Worm (Caenorhabditis elegans): ENCODE measurements around the gene C54F6.6.

C54F6.6 gene

DNA sequence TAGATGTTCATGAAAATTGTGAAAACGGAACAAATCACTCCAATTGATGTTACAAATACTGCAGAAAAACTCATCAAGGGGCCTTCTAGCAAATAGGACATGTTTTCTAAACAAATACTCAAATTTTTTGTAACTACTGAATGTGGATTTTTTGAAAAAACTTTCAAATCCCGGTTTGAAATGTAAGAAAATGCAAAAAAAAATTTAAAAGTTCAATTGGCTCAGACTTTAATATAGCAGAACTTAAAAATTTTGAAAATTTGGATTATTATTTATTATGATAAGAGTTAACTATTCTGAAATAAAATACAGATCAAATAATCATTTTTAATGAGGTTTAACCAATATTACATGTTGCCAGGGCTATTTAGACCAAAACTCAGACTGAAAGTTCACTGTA, 33.2 kb upstream of the C54F6.6 start, which contains the start of gene srbc-9:
Gene srbc-9 (minus strand): TSS at position 101 of the 400 bp plus-strand sequence.
- TF ChIP-seq mml-1 (tag; optimal IDR thresholded peaks at IDR 0.05) (no peak), nhr-77 (tag; optimal IDR thresholded peaks at IDR 0.05) (no peak), ama-1 (optimal IDR thresholded peaks at IDR 0.05) (no peak), egl-5 (tag; optimal IDR thresholded peaks at IDR 0.05) (no peak), nhr-67 (tag; optimal IDR thresholded peaks at IDR 0.05) (no peak), jun-1 (tag; optimal IDR thresholded peaks at IDR 0.05) (no peak), nfya-1 (tag; optimal IDR thresholded peaks at IDR 0.05; ENCODE audit: insufficient read depth) (no peak), lin-15B (tag; optimal IDR thresholded peaks at IDR 0.05) (no peak), snpc-4 (tag; optimal IDR thresholded peaks at IDR 0.05) (no peak), lsy-12 (tag; optimal IDR thresholded peaks at IDR 0.05) (no peak), nhr-11 (tag; optimal IDR thresholded peaks at IDR 0.05) (no peak), ceh-82 (tag; optimal IDR thresholded peaks at IDR 0.05) (no peak), zag-1 (tag; optimal IDR thresholded peaks at IDR 0.05) (no peak), pha-4 (tag; optimal IDR thresholded peaks at IDR 0.05) (no peak), pqm-1 (tag; optimal IDR thresholded peaks at IDR 0.05) (no peak), lin-39 (tag; optimal IDR thresholded peaks at IDR 0.05) (no peak), nhr-43 (tag; optimal IDR thresholded peaks at IDR 0.05; ENCODE audit: poor library complexity, severe bottlenecking) (no peak)

DNA sequence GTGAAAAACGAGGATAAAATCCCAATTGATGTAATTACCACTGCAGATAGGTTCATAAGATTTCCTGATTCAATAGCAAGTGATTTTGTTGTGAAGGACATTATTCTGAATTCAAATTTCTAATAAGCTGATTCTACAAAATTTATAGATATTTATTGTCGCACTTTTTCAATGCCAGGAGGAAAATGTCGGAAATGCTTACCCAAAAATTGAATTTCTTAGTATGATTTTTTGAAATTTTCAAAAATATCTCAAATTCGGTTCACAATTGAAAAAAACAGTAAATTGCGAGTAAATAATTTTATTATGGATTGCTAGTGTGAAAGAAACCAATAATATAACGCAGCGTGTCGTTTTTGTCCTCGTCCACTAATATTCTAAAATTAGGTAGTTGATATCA, 30.6 kb upstream of the C54F6.6 start, which contains the start of gene srbc-10:
Gene srbc-10 (minus strand): TSS at position 101 of the 400 bp plus-strand sequence.
- TF ChIP-seq lsy-12 (tag; optimal IDR thresholded peaks at IDR 0.05) (no peak), lin-15B (tag; optimal IDR thresholded peaks at IDR 0.05) (no peak), ceh-28 (tag; optimal IDR thresholded peaks at IDR 0.05) (no peak), fkh-10 (GFP tag; optimal IDR thresholded peaks at IDR 0.05) (no peak), ama-1 (optimal IDR thresholded peaks at IDR 0.05) (no peak), ztf-11 (tag; optimal IDR thresholded peaks at IDR 0.05) (no peak), fos-1 (tag; optimal IDR thresholded peaks at IDR 0.05) (no peak), pha-4 (tag; optimal IDR thresholded peaks at IDR 0.05) (no peak), nfya-1 (tag; optimal IDR thresholded peaks at IDR 0.05; ENCODE audit: insufficient read depth) (no peak), eor-1 (tag; optimal IDR thresholded peaks at IDR 0.05) (no peak)

DNA sequence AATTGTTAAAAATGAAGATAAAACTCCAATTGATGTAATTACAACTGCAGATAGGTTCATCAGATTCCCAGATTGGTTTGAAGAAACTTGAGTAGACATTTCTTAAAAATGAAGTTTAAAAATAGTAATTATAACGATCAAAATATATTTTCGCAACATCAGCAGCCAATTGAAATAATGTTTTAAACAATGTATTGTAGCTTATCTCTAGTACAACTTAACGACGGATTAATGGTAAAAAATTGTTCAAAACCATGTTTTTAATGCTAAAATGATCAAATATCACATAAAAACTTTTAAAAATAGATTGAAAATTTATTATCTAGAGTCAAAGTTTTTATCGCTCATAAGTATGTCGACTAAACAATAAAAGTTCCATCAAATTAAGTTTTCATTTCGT, 28.3 kb upstream of the C54F6.6 start, which contains the start of gene srbc-11:
Gene srbc-11 (minus strand): TSS at position 101 of the 400 bp plus-strand sequence.
- no peak for TF ChIP-seq ztf-4 (tag; optimal IDR thresholded peaks at IDR 0.05)
- no peak for TF ChIP-seq nhr-11 (tag; optimal IDR thresholded peaks at IDR 0.05)
- TF ChIP-seq mml-1 (tag; optimal IDR thresholded peaks at IDR 0.05) = no peak
- no peak for TF ChIP-seq nhr-237 (tag; optimal IDR thresholded peaks at IDR 0.05)
- TF ChIP-seq zag-1 (tag; optimal IDR thresholded peaks at IDR 0.05) = no peak
- no peak for TF ChIP-seq nhr-23 (tag; optimal IDR thresholded peaks at IDR 0.05)
- TF ChIP-seq fkh-2 (tag; optimal IDR thresholded peaks at IDR 0.05) = no peak
- no peak for TF ChIP-seq ceh-82 (tag; optimal IDR thresholded peaks at IDR 0.05)
- no peak for TF ChIP-seq nhr-43 (tag; optimal IDR thresholded peaks at IDR 0.05; ENCODE audit: poor library complexity, severe bottlenecking)
- TF ChIP-seq ztf-11 (tag; optimal IDR thresholded peaks at IDR 0.05) = no peak
- TF ChIP-seq nhr-12 (tag; optimal IDR thresholded peaks at IDR 0.05) = no peak
- no peak for TF ChIP-seq daf-12 (tag; optimal IDR thresholded peaks at IDR 0.05)
- no peak for TF ChIP-seq egl-5 (tag; optimal IDR thresholded peaks at IDR 0.05)
- TF ChIP-seq lin-15B (tag; optimal IDR thresholded peaks at IDR 0.05) = no peak
- TF ChIP-seq elt-2 (tag; optimal IDR thresholded peaks at IDR 0.05) = no peak

DNA sequence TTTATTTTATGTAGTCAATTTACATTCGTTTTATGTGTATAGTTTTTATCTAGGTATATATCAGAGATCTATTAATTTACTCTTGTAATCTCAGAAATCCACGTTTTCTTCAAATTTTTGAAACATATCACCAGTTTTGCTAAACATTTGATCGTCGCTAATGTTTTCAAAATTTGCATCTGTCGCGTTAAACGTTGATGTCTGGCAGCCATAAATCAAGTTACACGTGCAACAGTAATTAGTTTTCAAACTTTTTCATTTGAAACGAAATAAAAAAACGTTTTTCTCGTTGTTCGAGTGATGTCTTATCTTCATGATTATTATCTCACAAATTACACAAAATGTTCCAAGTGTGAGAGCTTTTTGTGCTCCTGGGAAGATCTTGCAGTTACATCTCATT, 26.1 kb upstream of the C54F6.6 start, which contains the start of gene srh-79:
Gene srh-79 (plus strand): TSS at position 301 of the 400 bp plus-strand sequence.
- no peak for TF ChIP-seq nhr-25 (tag; optimal IDR thresholded peaks at IDR 0.05)
- TF ChIP-seq snpc-4 (tag; optimal IDR thresholded peaks at IDR 0.05) = no peak

DNA sequence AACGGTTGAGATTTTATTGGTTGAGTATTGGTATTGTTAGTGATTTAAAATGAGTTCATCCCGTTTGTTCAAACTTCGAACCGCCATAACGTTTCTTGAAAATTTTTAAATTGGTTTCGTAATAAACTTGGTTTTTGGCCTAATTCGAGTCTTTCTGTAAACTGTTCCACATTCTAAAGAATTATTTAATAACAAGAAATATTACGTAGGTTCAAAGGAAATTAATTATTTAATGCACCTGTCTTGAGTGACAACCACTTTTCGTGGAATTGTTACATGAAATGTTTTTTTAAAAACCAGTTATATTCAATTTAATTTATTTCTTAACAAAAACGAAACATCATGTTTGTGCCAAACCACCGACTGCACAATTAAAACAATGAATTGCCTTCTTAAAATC, 22.3 kb upstream of the C54F6.6 start:
- TF ChIP-seq ceh-28 (tag; optimal IDR thresholded peaks at IDR 0.05) (no peak), ceh-82 (tag; optimal IDR thresholded peaks at IDR 0.05) (no peak), fos-1 (tag; optimal IDR thresholded peaks at IDR 0.05) (no peak), skn-1 (tag; optimal IDR thresholded peaks at IDR 0.05) (no peak), aly-2 (tag; optimal IDR thresholded peaks at IDR 0.05) (no peak), jun-1 (tag; optimal IDR thresholded peaks at IDR 0.05) (no peak), hmg-11 (tag; optimal IDR thresholded peaks at IDR 0.05) (no peak)

Data from whole organism, L3 larva.